Fruit fly (Drosophila melanogaster) whole organism, pupa: Measurements from ENCODE around the gene CG31650.

Experiments
- CG10348 ChIP-seq: fragments of 200-800 bp; sonication (Bioruptor generic); IDR thresholded peaks from 2 replicates; pipeline ENCODE4 v1.3.6; 2022; ENCODE audit warnings: missing biosample characterization, missing genetic modification characterization
- CG13204 ChIP-seq: fragments of 200-800 bp; sonication (Bioruptor generic); optimal IDR thresholded peaks from 2 replicates; lab custom pipeline; 2018; ENCODE audit warnings: missing biosample characterization, mild to moderate bottlenecking, missing genetic modification characterization, moderate library complexity
- CG14655 ChIP-seq: fragments of 200-800 bp; sonication (Bioruptor generic); optimal IDR thresholded peaks from 3 replicates; lab custom pipeline; 2017; ENCODE audit warnings: mild to moderate bottlenecking, missing biosample characterization, missing genetic modification reagents, missing genetic modification characterization
- CG15710 ChIP-seq: fragments of 200-800 bp; sonication (Bioruptor generic); optimal IDR thresholded peaks from 2 replicates; lab custom pipeline; 2018; ENCODE audit warnings: missing biosample characterization, mild to moderate bottlenecking, missing genetic modification characterization, moderate library complexity
- CG34367 ChIP-seq: fragments of 200-800 bp; sonication (Bioruptor generic); optimal IDR thresholded peaks from 2 replicates; lab custom pipeline; 2018; ENCODE audit warnings: missing biosample characterization, mild to moderate bottlenecking, missing genetic modification characterization
- CG8159 ChIP-seq: fragments of 200-800 bp; sonication (Bioruptor generic); optimal IDR thresholded peaks from 3 replicates; lab custom pipeline; 2018; ENCODE audit warnings: missing biosample characterization, mild to moderate bottlenecking, missing genetic modification characterization, moderate library complexity
- CG8301 ChIP-seq: fragments of 200-800 bp; sonication (Bioruptor generic); optimal IDR thresholded peaks from 2 replicates; lab custom pipeline; 2018; ENCODE audit warnings: missing biosample characterization, mild to moderate bottlenecking, missing genetic modification characterization
- CG9948 ChIP-seq: fragments of 200-800 bp; sonication (Bioruptor generic); optimal IDR thresholded peaks from 2 replicates; lab custom pipeline; 2018; ENCODE audit warnings: missing biosample characterization, mild to moderate bottlenecking, missing genetic modification characterization, moderate library complexity
- D1 ChIP-seq: fragments of 200-800 bp; sonication (Bioruptor generic); optimal IDR thresholded peaks from 2 replicates; lab custom pipeline; 2018; ENCODE audit warnings: missing biosample characterization, mild to moderate bottlenecking, missing genetic modification characterization, moderate library complexity
- EcR ChIP-seq: fragments of 200-800 bp; sonication (Bioruptor generic); optimal IDR thresholded peaks from 3 replicates; lab custom pipeline; 2019; ENCODE audit warnings: missing biosample characterization, missing genetic modification characterization, mild to moderate bottlenecking, moderate library complexity, missing genetic modification reagents
- Ets98B ChIP-seq: fragments of 200-800 bp; sonication (Bioruptor generic); IDR thresholded peaks from 2 replicates; pipeline ENCODE4 v1.3.6; 2022; ENCODE audit warnings: missing biosample characterization, missing genetic modification characterization
- Pif1A ChIP-seq: fragments of 200-800 bp; sonication (Bioruptor generic); optimal IDR thresholded peaks from 3 replicates; lab custom pipeline; 2016; ENCODE audit warnings: missing biosample characterization, missing genetic modification characterization
- gl ChIP-seq: fragments of 200-800 bp; sonication (Bioruptor generic); optimal IDR thresholded peaks from 2 replicates; lab custom pipeline; 2018; ENCODE audit warnings: missing biosample characterization, mild to moderate bottlenecking, missing genetic modification characterization
- rn ChIP-seq: fragments of 200-800 bp; sonication (Bioruptor generic); IDR thresholded peaks from 2 replicates; pipeline ENCODE4 v1.3.6; 2022; ENCODE audit warnings: missing biosample characterization, missing genetic modification characterization

dm6 chr2L:5052994-5053393 is 8.5 kb upstream of the CG31650 start, which contains the start of gene eIF3h:
- TF ChIP-seq CG10348 (no peak), EcR (GFP tag; lab: Kevin White, UChicago) (no peak), D1 (no peak), CG13204 (GFP tag; lab: Kevin White, UChicago) (no peak), CG34367 (tag; lab: Kevin White, UChicago) (no peak), gl (no peak), CG8301 (no peak), Ets98B (GFP tag; lab: Robert Waterston, UW) (no peak), CG14655 (no peak), CG8159 (tag; lab: Kevin White, UChicago) (no peak), rn (GFP tag; lab: Robert Waterston, UW) (no peak), Pif1A (GFP tag; lab: Kevin White, UChicago) (no peak), CG15710 (no peak), CG9948 (tag; lab: Kevin White, UChicago) (no peak)
